Worm (Caenorhabditis elegans) whole organism, L4/young adult: Measurements from ENCODE around the gene W03D2.9.

Experiments
- W03F9.2 ChIP-seq: fragments of 150-350 bp; optimal IDR thresholded peaks from 2 replicates; lab custom pipeline; 2014; ENCODE audit warnings: missing biosample characterization, missing genetic modification characterization
- dao-5 ChIP-seq: sonication (generic microtip); optimal IDR thresholded peaks from 2 replicates; lab custom pipeline; 2016; ENCODE audit warnings: missing genotype, missing genetic modification characterization, moderate library complexity, missing compliant biosample characterization
- him-1 ChIP-seq: sonication (generic microtip); optimal IDR thresholded peaks from 2 replicates; lab custom pipeline; 2016; ENCODE audit warnings: missing genotype, missing genetic modification reagents, missing genetic modification characterization, missing compliant biosample characterization

Gene W03D2.9

ce11 chrIV:4053405-4053804, 21.1 kb downstream of the W03D2.9 start:
- TF ChIP-seq dao-5 (tag; lab: Kevin White, UChicago): no peak
- no peak for TF ChIP-seq W03F9.2 (tag; lab: Kevin White, UChicago)
- no peak for TF ChIP-seq him-1 (tag; lab: Kevin White, UChicago)

- no peak for TF ChIP-seq dao-5 (tag; lab: Kevin White, UChicago)
- no peak for TF ChIP-seq him-1 (tag; lab: Kevin White, UChicago)
- no peak for TF ChIP-seq W03F9.2 (tag; lab: Kevin White, UChicago)
These were observed 22.2 kb downstream of the W03D2.9 start for ce11 chrIV:4052274-4052673.

ce11 chrIV:4051539-4051938, 23.0 kb downstream of the W03D2.9 start, which contains the start of gene wrt-5:
wrt-5 (minus strand) TSS chrIV:4051639.
- TF ChIP-seq dao-5 (tag; lab: Kevin White, UChicago) (no peak), him-1 (tag; lab: Kevin White, UChicago) (no peak), W03F9.2 (tag; lab: Kevin White, UChicago) (no peak)

- TF ChIP-seq W03F9.2 (tag; lab: Kevin White, UChicago): peak; percentile 95
- TF ChIP-seq him-1 (tag; lab: Kevin White, UChicago): peak; percentile 91
- peak; percentile 3 for TF ChIP-seq dao-5 (tag; lab: Kevin White, UChicago)
These were observed 25.0 kb downstream of the W03D2.9 start, which contains the start of gene pcn-1 for ce11 chrIV:4049398-4049998. pcn-1 (minus strand) TSS chrIV:4049448.

- TF ChIP-seq dao-5 (tag; lab: Kevin White, UChicago) (no peak), W03F9.2 (tag; lab: Kevin White, UChicago) (no peak), him-1 (tag; lab: Kevin White, UChicago) (no peak)
These were observed 26.9 kb downstream of the W03D2.9 start for ce11 chrIV:4047628-4048027.

ce11 chrIV:4042274-4042673, 32.2 kb downstream of the W03D2.9 start, which contains the start of gene cdc-73:
cdc-73 (plus strand) TSS chrIV:4042575.
- TF ChIP-seq W03F9.2 (tag; lab: Kevin White, UChicago) (peak; percentile 44), him-1 (tag; lab: Kevin White, UChicago) (no peak), dao-5 (tag; lab: Kevin White, UChicago) (no peak)

- TF ChIP-seq dao-5 (tag; lab: Kevin White, UChicago) (no peak), W03F9.2 (tag; lab: Kevin White, UChicago) (no peak), him-1 (tag; lab: Kevin White, UChicago) (no peak)
These were observed 33.5 kb downstream of the W03D2.9 start for ce11 chrIV:4041006-4041405.

DNA sequence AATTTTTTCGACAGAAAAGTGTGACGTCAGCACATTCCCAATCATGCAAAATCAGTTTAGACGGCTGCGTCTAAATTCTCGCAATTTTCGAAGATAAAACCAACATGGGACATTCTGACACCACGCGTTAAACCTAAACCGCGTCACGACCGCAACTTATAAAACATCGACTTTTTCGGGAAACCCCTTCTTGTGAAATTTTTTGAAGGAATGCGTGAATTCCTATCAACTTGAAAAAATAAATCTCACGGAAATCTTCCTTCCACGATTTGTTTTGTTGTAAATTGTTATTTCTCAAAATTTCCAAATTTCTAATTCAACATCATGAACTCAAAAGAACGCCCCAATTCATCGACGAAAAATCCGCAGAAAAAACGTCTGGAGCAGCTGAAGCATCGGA, 34.5 kb downstream of the W03D2.9 start, which contains the start of gene F35F11.2:
Gene F35F11.2, plus strand, starts transcription at position 301 of the 400 bp plus-strand sequence.
- TF ChIP-seq him-1 (tag; lab: Kevin White, UChicago): no peak

ce11 chrIV:4034883-4035282, 39.6 kb downstream of the W03D2.9 start, which contains the start of gene hlh-30:
hlh-30 (minus strand) TSS chrIV:4034951.
- peak; percentile 90 for TF ChIP-seq him-1 (tag; lab: Kevin White, UChicago)
- TF ChIP-seq W03F9.2 (tag; lab: Kevin White, UChicago): no peak

ce11 chrIV:4033490-4033889, 41.0 kb downstream of the W03D2.9 start:
- TF ChIP-seq dao-5 (tag; lab: Kevin White, UChicago) (no peak), W03F9.2 (tag; lab: Kevin White, UChicago) (no peak), him-1 (tag; lab: Kevin White, UChicago) (no peak)

- no peak for TF ChIP-seq W03F9.2 (tag; lab: Kevin White, UChicago)
- no peak for TF ChIP-seq dao-5 (tag; lab: Kevin White, UChicago)
- no peak for TF ChIP-seq him-1 (tag; lab: Kevin White, UChicago)
These were observed 42.2 kb downstream of the W03D2.9 start for ce11 chrIV:4032350-4032749.

- TF ChIP-seq him-1 (tag; lab: Kevin White, UChicago): no peak
- TF ChIP-seq W03F9.2 (tag; lab: Kevin White, UChicago): no peak
- no peak for TF ChIP-seq dao-5 (tag; lab: Kevin White, UChicago)
These were observed 43.5 kb downstream of the W03D2.9 start for ce11 chrIV:4030917-4031599.

- TF ChIP-seq him-1 (tag; lab: Kevin White, UChicago) (no peak), dao-5 (tag; lab: Kevin White, UChicago) (no peak), W03F9.2 (tag; lab: Kevin White, UChicago) (no peak)
These were observed 45.2 kb downstream of the W03D2.9 start for ce11 chrIV:4029288-4029687.

- TF ChIP-seq him-1 (tag; lab: Kevin White, UChicago): no peak
- no peak for TF ChIP-seq dao-5 (tag; lab: Kevin White, UChicago)
- TF ChIP-seq W03F9.2 (tag; lab: Kevin White, UChicago): no peak
These were observed 46.3 kb downstream of the W03D2.9 start for ce11 chrIV:4028177-4028576.
